Fruit fly (Drosophila melanogaster) whole organism, embryonic: ENCODE results near the gene CG11131.

Source experiments
- Asciz ChIP-seq: fragments of 200-800 bp; sonication (Bioruptor generic); optimal IDR thresholded peaks from 2 replicates; lab custom pipeline; 2017; ENCODE audit warnings: missing biosample characterization, mild to moderate bottlenecking, missing genetic modification characterization, missing genetic modification reagents
- CG10979 ChIP-seq: fragments of 200-800 bp; sonication (Bioruptor generic); optimal IDR thresholded peaks from 2 replicates; lab custom pipeline; 2018; ENCODE audit warnings: missing biosample characterization, mild to moderate bottlenecking, missing genetic modification characterization, moderate library complexity
- CG1529 ChIP-seq: fragments of 200-800 bp; sonication (Bioruptor generic); optimal IDR thresholded peaks from 3 replicates; lab custom pipeline; 2018; ENCODE audit warnings: missing biosample characterization, missing genetic modification characterization
- CG15696 ChIP-seq: fragments of 200-800 bp; sonication (Bioruptor generic); optimal IDR thresholded peaks from 2 replicates; lab custom pipeline; 2019; ENCODE audit warnings: missing biosample characterization, mild to moderate bottlenecking, missing genetic modification characterization, moderate library complexity
- CG1647 ChIP-seq: fragments of 200-800 bp; sonication (Bioruptor generic); optimal IDR thresholded peaks from 3 replicates; lab custom pipeline; 2016; ENCODE audit warnings: missing biosample characterization, missing genetic modification characterization
- CG17361 ChIP-seq: fragments of 200-800 bp; sonication (Bioruptor generic); IDR thresholded peaks from 3 replicates; pipeline ENCODE4 v1.3.6; 2022; ENCODE audit warnings: missing biosample characterization, missing genetic modification characterization
- CG17802 ChIP-seq: fragments of 200-800 bp; sonication (Bioruptor generic); optimal IDR thresholded peaks from 2 replicates; lab custom pipeline; 2018; ENCODE audit warnings: missing biosample characterization, mild to moderate bottlenecking, missing genetic modification characterization, moderate library complexity
- CG18262 ChIP-seq: fragments of 200-800 bp; optimal IDR thresholded peaks from 3 replicates; lab custom pipeline; 2019; ENCODE audit warnings: missing biosample characterization, mild to moderate bottlenecking, missing genetic modification characterization, moderate library complexity
- CG1832 ChIP-seq: fragments of 200-800 bp; sonication (Bioruptor generic); optimal IDR thresholded peaks from 2 replicates; lab custom pipeline; 2017; ENCODE audit warnings: missing biosample characterization, mild to moderate bottlenecking, missing genetic modification characterization, inconsistent platforms
- CG2199 ChIP-seq: fragments of 200-800 bp; sonication (Bioruptor generic); IDR thresholded peaks from 3 replicates; pipeline ENCODE4 v1.3.6; 2022; ENCODE audit warnings: missing biosample characterization, missing genetic modification characterization
- CG34376 ChIP-seq: fragments of 200-800 bp; sonication (Bioruptor generic); optimal IDR thresholded peaks from 2 replicates; lab custom pipeline; 2018; ENCODE audit warnings: missing biosample characterization, mild to moderate bottlenecking, missing genetic modification characterization
- CG6683 ChIP-seq: fragments of 200-800 bp; sonication (Bioruptor generic); optimal IDR thresholded peaks from 2 replicates; lab custom pipeline; 2017; ENCODE audit warnings: missing biosample characterization, mild to moderate bottlenecking, missing genetic modification characterization, missing genetic modification reagents
- CG6791 ChIP-seq: fragments of 200-800 bp; sonication (Bioruptor generic); IDR thresholded peaks from 3 replicates; pipeline ENCODE4 v1.3.6; 2022; ENCODE audit warnings: missing biosample characterization, missing genetic modification characterization; ENCODE audit not compliant: partially characterized antibody
- CG7357 ChIP-seq: fragments of 200-800 bp; sonication (Bioruptor generic); IDR thresholded peaks from 3 replicates; pipeline ENCODE4 v1.3.6; 2022; ENCODE audit warnings: missing biosample characterization, missing genetic modification characterization
- CG8290 ChIP-seq, 3 experiments: fragments of 200-800 bp; sonication (Bioruptor generic); optimal IDR thresholded peaks; 2 replicates each; lab custom pipeline; 2016 to 2019; ENCODE audit warnings: missing biosample characterization in 3 of 3, missing genetic modification characterization in 3 of 3, mild to moderate bottlenecking in 2 of 3, moderate library complexity in 1 of 3
- CG8924 ChIP-seq: fragments of 200-800 bp; optimal IDR thresholded peaks from 3 replicates; lab custom pipeline; 2019; ENCODE audit warnings: missing biosample characterization, mild to moderate bottlenecking, missing genetic modification characterization, moderate library complexity
- CG9817 ChIP-seq: fragments of 200-800 bp; sonication (Bioruptor generic); optimal IDR thresholded peaks from 2 replicates; lab custom pipeline; 2018; ENCODE audit warnings: missing biosample characterization, mild to moderate bottlenecking, missing genetic modification characterization, moderate library complexity
- D ChIP-seq, 2 experiments: fragments of 200-800 bp in 1 of 2; fragments of >200 bp in 1 of 2; sonication (Bioruptor generic) in 1 of 2; optimal IDR thresholded peaks; 2 replicates in 1 of 2; 3 replicates in 1 of 2; lab custom pipeline; 2017; ENCODE audit warnings: mild to moderate bottlenecking in 1 of 2, missing biosample characterization in 1 of 2, missing genetic modification characterization in 1 of 2, missing genetic modification reagents in 1 of 2
- D19A ChIP-seq: fragments of 200-800 bp; optimal IDR thresholded peaks from 3 replicates; lab custom pipeline; 2019; ENCODE audit warnings: missing biosample characterization, mild to moderate bottlenecking, missing genetic modification characterization, moderate library complexity
- Dip2 ChIP-seq: fragments of 200-800 bp; sonication (Bioruptor generic); IDR thresholded peaks from 2 replicates; pipeline ENCODE4 v1.3.6; 2022; ENCODE audit warnings: missing biosample characterization, missing genetic modification characterization
- Elba2 ChIP-seq: fragments of 200-800 bp; sonication (Bioruptor generic); optimal IDR thresholded peaks from 3 replicates; lab custom pipeline; 2016; ENCODE audit warnings: missing biosample characterization, missing genetic modification characterization
- Fer3 ChIP-seq: fragments of 200-800 bp; sonication (Bioruptor generic); optimal IDR thresholded peaks from 2 replicates; lab custom pipeline; 2018; ENCODE audit warnings: missing biosample characterization, mild to moderate bottlenecking, missing genetic modification characterization, moderate library complexity
- Hr3 ChIP-seq: fragments of 200-800 bp; sonication (Bioruptor generic); optimal IDR thresholded peaks from 3 replicates; lab custom pipeline; 2016; ENCODE audit warnings: missing biosample characterization, missing genetic modification characterization
- Lhr ChIP-seq: fragments of 200-800 bp; sonication (Bioruptor generic); optimal IDR thresholded peaks from 3 replicates; lab custom pipeline; 2017; ENCODE audit warnings: mild to moderate bottlenecking, missing biosample characterization, missing genetic modification reagents, missing genetic modification characterization
- Meics ChIP-seq: fragments of 200-800 bp; sonication (Bioruptor generic); optimal IDR thresholded peaks from 2 replicates; lab custom pipeline; 2017; ENCODE audit warnings: missing biosample characterization, mild to moderate bottlenecking, missing genetic modification characterization
- Mrtf ChIP-seq: fragments of 200-800 bp; sonication (Bioruptor generic); IDR thresholded peaks from 3 replicates; pipeline ENCODE4 v1.3.6; 2022; ENCODE audit warnings: missing biosample characterization, missing genetic modification characterization
- Ssrp ChIP-seq: fragments of 200-800 bp; sonication (Bioruptor generic); optimal IDR thresholded peaks from 2 replicates; lab custom pipeline; 2018; ENCODE audit warnings: missing biosample characterization, mild to moderate bottlenecking, missing genetic modification characterization, moderate library complexity
- Taf1 ChIP-seq: fragments of 200-800 bp; sonication (Bioruptor generic); IDR thresholded peaks from 2 replicates; pipeline ENCODE4 v1.3.6; 2022; ENCODE audit warnings: missing biosample characterization, missing genetic modification characterization
- amos ChIP-seq: fragments of 200-800 bp; sonication (Bioruptor generic); IDR thresholded peaks from 2 replicates; pipeline ENCODE4 v1.3.6; 2022; ENCODE audit warnings: missing biosample characterization, missing genetic modification characterization; ENCODE audit not compliant: partially characterized antibody
- ase ChIP-seq: fragments of 200-800 bp; sonication (Bioruptor generic); IDR thresholded peaks from 3 replicates; pipeline ENCODE4 v1.3.6; 2022; ENCODE audit warnings: missing biosample characterization, missing genetic modification characterization
- ato ChIP-seq: fragments of 200-800 bp; sonication (Bioruptor generic); IDR thresholded peaks from 2 replicates; pipeline ENCODE4 v1.3.6; 2022; ENCODE audit warnings: missing biosample characterization, missing genetic modification characterization; ENCODE audit not compliant: partially characterized antibody
- corto ChIP-seq: fragments of 200-800 bp; sonication (Bioruptor generic); optimal IDR thresholded peaks from 2 replicates; lab custom pipeline; 2016; ENCODE audit warnings: missing biosample characterization, mild to moderate bottlenecking, missing genetic modification characterization, moderate library complexity
- dmrt11E ChIP-seq: fragments of 200-800 bp; sonication (Bioruptor generic); optimal IDR thresholded peaks from 3 replicates; lab custom pipeline; 2018; ENCODE audit warnings: missing biosample characterization, mild to moderate bottlenecking, missing genetic modification characterization, moderate library complexity
- ems ChIP-seq: fragments of 200-800 bp; sonication (Bioruptor generic); optimal IDR thresholded peaks from 3 replicates; lab custom pipeline; 2016; ENCODE audit warnings: missing biosample characterization, missing genetic modification characterization
- fd102C ChIP-seq: fragments of 200-800 bp; sonication (Bioruptor generic); optimal IDR thresholded peaks from 2 replicates; lab custom pipeline; 2018; ENCODE audit warnings: missing biosample characterization, mild to moderate bottlenecking, missing genetic modification characterization, moderate library complexity
- grau ChIP-seq: fragments of 200-800 bp; optimal IDR thresholded peaks from 3 replicates; lab custom pipeline; 2019; ENCODE audit warnings: missing biosample characterization, mild to moderate bottlenecking, missing genetic modification characterization, moderate library complexity
- grn ChIP-seq: fragments of 200-800 bp; sonication (Bioruptor generic); optimal IDR thresholded peaks from 3 replicates; lab custom pipeline; 2017; ENCODE audit warnings: missing biosample characterization, missing genetic modification characterization
- hbn ChIP-seq: fragments of 200-800 bp; sonication (Bioruptor generic); IDR thresholded peaks from 2 replicates; pipeline ENCODE4 v1.3.6; 2022; ENCODE audit warnings: missing biosample characterization, missing genetic modification characterization; ENCODE audit not compliant: partially characterized antibody
- hth ChIP-seq: fragments of >200 bp; optimal IDR thresholded peaks from 2 replicates; lab custom pipeline; 2017; ENCODE audit warnings: inconsistent platforms
- kah ChIP-seq: fragments of 200-800 bp; sonication (Bioruptor generic); optimal IDR thresholded peaks from 2 replicates; lab custom pipeline; 2018; ENCODE audit warnings: missing biosample characterization, mild to moderate bottlenecking, missing genetic modification characterization
- maf-S ChIP-seq: fragments of 200-800 bp; sonication (Bioruptor generic); optimal IDR thresholded peaks from 2 replicates; lab custom pipeline; 2016; ENCODE audit warnings: missing biosample characterization, missing genetic modification characterization
- oc ChIP-seq: fragments of 200-800 bp; sonication (Bioruptor generic); optimal IDR thresholded peaks from 2 replicates; lab custom pipeline; 2018; ENCODE audit warnings: missing biosample characterization, mild to moderate bottlenecking, missing genetic modification characterization, moderate library complexity
- ranshi ChIP-seq: fragments of 200-800 bp; sonication (Bioruptor generic); IDR thresholded peaks from 2 replicates; pipeline ENCODE4 v1.3.6; 2022; ENCODE audit warnings: missing biosample characterization, missing genetic modification characterization
- sens ChIP-seq: fragments of 200-800 bp; sonication (Bioruptor generic); peaks from one replicate; lab custom pipeline; 2016; ENCODE audit warnings: missing biosample characterization, missing genetic modification characterization
- shn ChIP-seq: fragments of 200-800 bp; sonication (Bioruptor generic); optimal IDR thresholded peaks from 3 replicates; lab custom pipeline; 2016; ENCODE audit warnings: missing biosample characterization, missing genetic modification characterization
- stwl ChIP-seq: fragments of 200-800 bp; sonication (Bioruptor generic); optimal IDR thresholded peaks from 3 replicates; lab custom pipeline; 2018; ENCODE audit warnings: missing biosample characterization, mild to moderate bottlenecking, missing genetic modification characterization, moderate library complexity
- usp ChIP-seq: fragments of >200 bp; optimal IDR thresholded peaks from 2 replicates; lab custom pipeline; 2017; ENCODE audit warnings: missing biosample characterization, missing genetic modification characterization
- yki ChIP-seq: fragments of >200 bp; optimal IDR thresholded peaks from 3 replicates; lab custom pipeline; 2018
- zen ChIP-seq: fragments of 200-800 bp; sonication (Bioruptor generic); optimal IDR thresholded peaks from 3 replicates; lab custom pipeline; 2018; ENCODE audit warnings: missing biosample characterization, mild to moderate bottlenecking, missing genetic modification characterization, moderate library complexity

CG11131 gene

dm6 chr3L:22909914-22910541, 11.5 kb downstream of the CG11131 start, which contains the start of gene CG12768 (continued):
- TF ChIP-seq CG1647 (GFP tag; lab: Kevin White, UChicago) (no peak), Ssrp (tag; lab: Kevin White, UChicago) (no peak), CG34376 (GFP tag; lab: Kevin White, UChicago) (no peak), CG7357 (GFP tag; lab: Robert Waterston, UW) (no peak), CG1529 (peak; percentile 30), CG8924 (tag; lab: Kevin White, UChicago) (peak; percentile 44), Elba2 (GFP tag; lab: Kevin White, UChicago) (no peak), oc (tag; lab: Kevin White, UChicago) (no peak), ato (no peak), Fer3 (tag; lab: Kevin White, UChicago) (no peak), ranshi (GFP tag; lab: Robert Waterston, UW) (no peak), CG9817 (tag; lab: Kevin White, UChicago) (no peak), yki (peak; percentile 74), Meics (GFP tag; lab: Kevin White, UChicago) (peak; percentile 45), grn (GFP tag; lab: Kevin White, UChicago) (no peak), sens (peak; percentile 35), amos (GFP tag; lab: Robert Waterston, UW) (no peak), D (optimal IDR thresholded peaks at IDR 0.05; lab: Kevin White, UChicago) (no peak), D (GFP tag; optimal IDR thresholded peaks at IDR 0.05; lab: Kevin White, UChicago) (peak; percentile 50), Asciz (GFP tag; lab: Kevin White, UChicago) (peak; percentile 36), CG17361 (GFP tag; lab: Robert Waterston, UW) (peak; percentile 71; the same call in 2 of the 3 replicates), hbn (GFP tag; lab: Robert Waterston, UW) (0 out of 2 replicates have a peak, but pooled peaks have one; percentile 22), CG1832 (no peak)

dm6 chr3L:22940249-22940648, 41.7 kb downstream of the CG11131 start:
- TF ChIP-seq dmrt11E (no peak), stwl (tag; lab: Kevin White, UChicago) (peak; percentile 73), zen (tag; lab: Kevin White, UChicago) (peak; percentile 37), CG8290 (GFP tag; optimal IDR thresholded peaks at IDR 0.05; lab: Kevin White, UChicago) (peak; percentile 35), CG8290 (tag; optimal IDR thresholded peaks at IDR 0.05; lab: Kevin White, UChicago) (no peak), CG18262 (tag; lab: Kevin White, UChicago) (no peak), fd102C (no peak), maf-S (GFP tag; lab: Kevin White, UChicago) (no peak), CG2199 (GFP tag; lab: Robert Waterston, UW) (peak; percentile 98), usp (GFP tag; lab: Kevin White, UChicago) (no peak), amos (GFP tag; lab: Robert Waterston, UW) (peak; percentile 46; the same call in 1 of the 2 replicates), Hr3 (GFP tag; lab: Kevin White, UChicago) (no peak), hth (lab: Kevin White, UChicago) (no peak), Taf1 (no peak), kah (no peak), grau (tag; lab: Kevin White, UChicago) (no peak), CG6683 (GFP tag; lab: Kevin White, UChicago) (no peak), Mrtf (GFP tag; lab: Robert Waterston, UW) (no peak), ase (GFP tag; lab: Robert Waterston, UW) (0 out of 3 replicates have a peak, but pooled peaks have one; percentile 17), CG10979 (peak; percentile 52), Lhr (GFP tag; lab: Kevin White, UChicago) (peak; percentile 20), D19A (tag; lab: Kevin White, UChicago) (peak; percentile 3), CG17802 (peak; percentile 55), CG15696 (tag; lab: Kevin White, UChicago) (peak; percentile 40), Dip2 (GFP tag; lab: Robert Waterston, UW) (peak; percentile 93), ems (GFP tag; lab: Kevin White, UChicago) (no peak), CG6791 (GFP tag; lab: Robert Waterston, UW) (peak; percentile 55; the same call in 1 of the 3 replicates), shn (GFP tag; lab: Kevin White, UChicago) (no peak), corto (GFP tag; lab: Kevin White, UChicago) (no peak)
